Worm (Caenorhabditis elegans): ENCODE results near the gene srh-61.

The srh-61 gene

DNA sequence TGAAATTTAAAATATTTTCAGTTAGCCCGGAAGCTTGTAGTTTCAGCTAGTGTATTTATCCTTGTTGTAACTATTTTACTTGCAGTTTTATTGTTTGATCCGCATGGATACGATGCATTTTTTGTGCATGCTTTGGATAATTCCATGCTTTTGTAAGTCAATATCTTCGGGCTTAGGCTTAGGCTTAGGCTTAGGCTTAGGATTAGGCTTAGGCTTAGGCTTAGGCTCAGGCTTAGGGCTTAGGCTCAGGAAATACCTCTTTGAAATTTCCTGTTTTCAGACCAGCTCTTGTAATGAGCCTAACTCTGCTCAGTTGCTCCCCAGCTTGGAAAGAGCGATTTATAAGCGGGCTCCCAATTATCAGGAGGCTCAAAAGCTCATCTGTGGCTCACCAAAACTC lies 49.2 kb downstream of the srh-61 start, which contains the start of gene srg-16:
Gene srg-16 (plus strand): TSS at position 87 of the 400 bp plus-strand sequence.
- TF ChIP-seq tbx-8 (GFP tag; optimal IDR thresholded peaks at IDR 0.05) (no peak), ceh-83 (GFP tag; optimal IDR thresholded peaks at IDR 0.05) (no peak), nhr-28 (tag; optimal IDR thresholded peaks at IDR 0.05) (no peak), nhr-12 (tag; optimal IDR thresholded peaks at IDR 0.05) (no peak), flh-1 (GFP tag; optimal IDR thresholded peaks at IDR 0.05) (no peak), ztf-11 (tag; optimal IDR thresholded peaks at IDR 0.05) (no peak), blmp-1 (tag; optimal IDR thresholded peaks at IDR 0.05) (no peak), pha-4 (tag; optimal IDR thresholded peaks at IDR 0.05) (no peak), bed-3 (GFP tag; optimal IDR thresholded peaks at IDR 0.05) (no peak), lsy-2 (tag; optimal IDR thresholded peaks at IDR 0.05) (no peak), drap-1 (GFP tag; optimal IDR thresholded peaks at IDR 0.05) (no peak), unc-62 (GFP tag; optimal IDR thresholded peaks at IDR 0.05) (no peak), elt-1 (tag; optimal IDR thresholded peaks at IDR 0.05; ENCODE audit: borderline replicate concordance, insufficient read depth) (no peak), elt-3 (tag; optimal IDR thresholded peaks at IDR 0.05) (no peak), ces-1 (GFP tag; optimal IDR thresholded peaks at IDR 0.05) (no peak)

ce11 chrII:12465557-12465956 lies 50.7 kb downstream of the srh-61 start, which contains the start of gene sre-37:
Gene sre-37 (plus strand): TSS chrII:12465857.
- TF ChIP-seq elt-1 (tag; optimal IDR thresholded peaks at IDR 0.05; ENCODE audit: borderline replicate concordance, insufficient read depth) (no peak), hlh-1 (tag; optimal IDR thresholded peaks at IDR 0.05) (no peak), nhr-237 (tag; optimal IDR thresholded peaks at IDR 0.05) (no peak), ham-2 (GFP tag; optimal IDR thresholded peaks at IDR 0.05) (no peak), drap-1 (GFP tag; optimal IDR thresholded peaks at IDR 0.05) (no peak), unc-120 (tag; optimal IDR thresholded peaks at IDR 0.05; ENCODE audit: poor library complexity, severe bottlenecking) (no peak), flh-1 (GFP tag; optimal IDR thresholded peaks at IDR 0.05) (no peak), M03D4.4 (tag; optimal IDR thresholded peaks at IDR 0.05) (no peak), pha-4 (tag; optimal IDR thresholded peaks at IDR 0.05) (no peak), ceh-39 (tag; optimal IDR thresholded peaks at IDR 0.05) (no peak), mls-2 (tag; optimal IDR thresholded peaks at IDR 0.05) (no peak), nhr-2 (tag; optimal IDR thresholded peaks at IDR 0.05) (no peak), sptf-1 (tag; optimal IDR thresholded peaks at IDR 0.05) (no peak), lsy-2 (tag; optimal IDR thresholded peaks at IDR 0.05) (no peak), nhr-12 (tag; optimal IDR thresholded peaks at IDR 0.05) (no peak)

Measured in whole organism, mixed stage, embryonic.